Worm (Caenorhabditis elegans) whole organism, mixed stage, embryonic: ENCODE measurements around the gene ttr-51.

Experiments used
- M03D4.4 ChIP-seq: sonication (generic microtip); optimal IDR thresholded peaks from 2 replicates; lab custom pipeline; 2017; ENCODE audit warnings: mild to moderate bottlenecking, missing genetic modification characterization, missing compliant biosample characterization
- bed-3 ChIP-seq: fragments of 200-800 bp; sonication (Bioruptor generic); optimal IDR thresholded peaks from 3 replicates; lab custom pipeline; 2018; ENCODE audit warnings: mild to moderate bottlenecking, missing genetic modification characterization, moderate library complexity, missing compliant biosample characterization
- blmp-1 ChIP-seq: fragments of 150-350 bp; optimal IDR thresholded peaks from 2 replicates; lab custom pipeline; 2014; ENCODE audit warnings: missing biosample characterization, missing genetic modification characterization
- ceh-39 ChIP-seq: fragments of 150-350 bp; optimal IDR thresholded peaks from 2 replicates; lab custom pipeline; 2014; ENCODE audit warnings: missing biosample characterization, missing genetic modification characterization
- ceh-43 ChIP-seq: fragments of 200-800 bp; sonication (Bioruptor generic); optimal IDR thresholded peaks from 2 replicates; lab custom pipeline; 2018; ENCODE audit warnings: mild to moderate bottlenecking, missing genetic modification characterization, moderate library complexity, missing compliant biosample characterization
- ceh-83 ChIP-seq: fragments of 200-800 bp; sonication (Bioruptor generic); optimal IDR thresholded peaks from 2 replicates; lab custom pipeline; 2018; ENCODE audit warnings: mild to moderate bottlenecking, missing genetic modification characterization, missing compliant biosample characterization
- ces-1 ChIP-seq: fragments of 150-350 bp; optimal IDR thresholded peaks from 2 replicates; lab custom pipeline; 2014; ENCODE audit warnings: missing biosample characterization, missing genetic modification reagents, missing genetic modification characterization
- cnd-1 ChIP-seq: fragments of 200-800 bp; sonication (Bioruptor generic); optimal IDR thresholded peaks from 2 replicates; lab custom pipeline; 2018; ENCODE audit warnings: mild to moderate bottlenecking, missing genetic modification characterization, missing compliant biosample characterization
- drap-1 ChIP-seq: fragments of 200-800 bp; sonication (Bioruptor generic); optimal IDR thresholded peaks from 3 replicates; lab custom pipeline; 2018; ENCODE audit warnings: mild to moderate bottlenecking, missing genetic modification characterization, missing compliant biosample characterization
- elt-3 ChIP-seq: fragments of 150-350 bp; optimal IDR thresholded peaks from 2 replicates; lab custom pipeline; 2014; ENCODE audit warnings: missing biosample characterization, missing genetic modification characterization
- flh-1 ChIP-seq: fragments of 200-800 bp; sonication (Bioruptor generic); optimal IDR thresholded peaks from 2 replicates; lab custom pipeline; 2018; ENCODE audit warnings: mild to moderate bottlenecking, missing genetic modification characterization, moderate library complexity, missing compliant biosample characterization
- ham-2 ChIP-seq: fragments of 200-800 bp; sonication (Bioruptor generic); optimal IDR thresholded peaks from 2 replicates; lab custom pipeline; 2018; ENCODE audit warnings: mild to moderate bottlenecking, missing genetic modification characterization, missing compliant biosample characterization
- hlh-1 ChIP-seq: fragments of 150-350 bp; optimal IDR thresholded peaks from 2 replicates; lab custom pipeline; 2014; ENCODE audit warnings: missing biosample characterization, missing genetic modification reagents, missing genetic modification characterization
- lin-13 ChIP-seq: fragments of 150-350 bp; optimal IDR thresholded peaks from 2 replicates; lab custom pipeline; 2014; ENCODE audit warnings: missing biosample characterization, missing genetic modification characterization
- lsy-2 ChIP-seq: fragments of 150-350 bp; optimal IDR thresholded peaks from 2 replicates; lab custom pipeline; 2014; ENCODE audit warnings: missing biosample characterization, missing genetic modification characterization
- mab-5 ChIP-seq: fragments of 150-350 bp; optimal IDR thresholded peaks from 2 replicates; lab custom pipeline; 2014; ENCODE audit warnings: missing biosample characterization, missing genetic modification characterization
- mep-1 ChIP-seq: fragments of 150-350 bp; optimal IDR thresholded peaks from 2 replicates; lab custom pipeline; 2017; ENCODE audit warnings: missing biosample characterization, missing genetic modification reagents, missing genetic modification characterization, inconsistent platforms
- mls-2 ChIP-seq: sonication (generic microtip); optimal IDR thresholded peaks from 2 replicates; lab custom pipeline; 2016; ENCODE audit warnings: mild to moderate bottlenecking, missing genetic modification characterization, moderate library complexity, missing compliant biosample characterization
- nhr-12 ChIP-seq: fragments of 150-350 bp; optimal IDR thresholded peaks from 2 replicates; lab custom pipeline; 2014; ENCODE audit warnings: missing biosample characterization, missing genetic modification characterization
- nhr-2 ChIP-seq: fragments of 150-350 bp; optimal IDR thresholded peaks from 2 replicates; lab custom pipeline; 2014; ENCODE audit warnings: missing biosample characterization, missing genetic modification characterization
- nhr-237 ChIP-seq: fragments of 150-350 bp; optimal IDR thresholded peaks from 2 replicates; lab custom pipeline; 2014; ENCODE audit warnings: missing biosample characterization, missing genetic modification characterization
- nhr-28 ChIP-seq: fragments of 150-350 bp; optimal IDR thresholded peaks from 2 replicates; lab custom pipeline; 2014; ENCODE audit warnings: missing biosample characterization, missing genetic modification characterization
- nhr-76 ChIP-seq: sonication (generic microtip); optimal IDR thresholded peaks from 2 replicates; lab custom pipeline; 2017; ENCODE audit warnings: missing biosample characterization, missing genetic modification characterization
- pha-4 ChIP-seq: fragments of 150-350 bp; optimal IDR thresholded peaks from 2 replicates; lab custom pipeline; 2018; ENCODE audit warnings: missing biosample characterization, missing genetic modification reagents, missing genetic modification characterization
- sem-2 ChIP-seq: fragments of 200-800 bp; sonication (Bioruptor generic); optimal IDR thresholded peaks from 2 replicates; lab custom pipeline; 2018; ENCODE audit warnings: mild to moderate bottlenecking, missing genetic modification characterization, missing compliant biosample characterization
- snpc-4 ChIP-seq: fragments of 150-350 bp; optimal IDR thresholded peaks from 2 replicates; lab custom pipeline; 2014; ENCODE audit warnings: missing biosample characterization, missing genetic modification characterization
- sptf-1 ChIP-seq: sonication (generic microtip); optimal IDR thresholded peaks from 2 replicates; lab custom pipeline; 2017; ENCODE audit warnings: mild to moderate bottlenecking, missing genetic modification characterization, moderate library complexity, missing compliant biosample characterization
- tbx-8 ChIP-seq: fragments of 200-800 bp; sonication (Bioruptor generic); optimal IDR thresholded peaks from 2 replicates; lab custom pipeline; 2018; ENCODE audit warnings: mild to moderate bottlenecking, missing genetic modification characterization, moderate library complexity, missing compliant biosample characterization
- unc-120 ChIP-seq: sonication (generic microtip); optimal IDR thresholded peaks from 2 replicates; lab custom pipeline; 2017; ENCODE audit warnings: missing genetic modification characterization, missing compliant biosample characterization; ENCODE audit not compliant: poor library complexity, severe bottlenecking
- unc-62 ChIP-seq: fragments of 150-350 bp; optimal IDR thresholded peaks from 2 replicates; lab custom pipeline; 2014; ENCODE audit warnings: missing biosample characterization, missing genetic modification reagents, missing genetic modification characterization
- zip-8 ChIP-seq: fragments of 150-350 bp; optimal IDR thresholded peaks from 2 replicates; lab custom pipeline; 2014; ENCODE audit warnings: missing biosample characterization, missing genetic modification characterization
- ztf-11 ChIP-seq: fragments of 150-350 bp; optimal IDR thresholded peaks from 2 replicates; lab custom pipeline; 2014; ENCODE audit warnings: missing biosample characterization, missing genetic modification characterization

The ttr-51 gene

ce11 chrIV:13290239-13290638 is 38.1 kb upstream of the ttr-51 start:
- no peak for TF ChIP-seq pha-4 (tag; lab: Kevin White, UChicago)
- no peak for TF ChIP-seq lsy-2 (tag; lab: Kevin White, UChicago)
- no peak for TF ChIP-seq tbx-8 (GFP tag; lab: Kevin White, UChicago)
- TF ChIP-seq unc-62 (GFP tag; lab: Kevin White, UChicago) = no peak
- TF ChIP-seq nhr-28 (tag; lab: Kevin White, UChicago) = no peak
- TF ChIP-seq flh-1 (GFP tag; lab: Kevin White, UChicago) = no peak
- no peak for TF ChIP-seq unc-120
- no peak for TF ChIP-seq bed-3 (GFP tag; lab: Kevin White, UChicago)
- no peak for TF ChIP-seq nhr-12 (tag; lab: Kevin White, UChicago)
- TF ChIP-seq blmp-1 (tag; lab: Kevin White, UChicago) = no peak
- TF ChIP-seq nhr-2 (tag; lab: Kevin White, UChicago) = no peak
- TF ChIP-seq ham-2 (GFP tag; lab: Kevin White, UChicago) = no peak

ce11 chrIV:13289321-13289720 is 37.2 kb upstream of the ttr-51 start, which contains the start of gene Y67H2A.10:
TSS of gene Y67H2A.10 (minus strand) at chrIV:13289504.
- TF ChIP-seq elt-3 (tag; lab: Kevin White, UChicago) = no peak
- TF ChIP-seq unc-120 = peak; percentile 83
- no peak for TF ChIP-seq nhr-2 (tag; lab: Kevin White, UChicago)
- no peak for TF ChIP-seq sptf-1 (tag; lab: Kevin White, UChicago)
- no peak for TF ChIP-seq zip-8
- TF ChIP-seq, all 35 proteins: peak for 1

ce11 chrIV:13282778-13283177 is 30.7 kb upstream of the ttr-51 start, which contains the start of gene cpsf-3:
TSS of gene cpsf-3 (minus strand) at chrIV:13282878.
- TF ChIP-seq ceh-39 (tag; lab: Kevin White, UChicago) (no peak), mls-2 (tag; lab: Kevin White, UChicago) (no peak), ceh-83 (GFP tag; lab: Kevin White, UChicago) (no peak), unc-120 (no peak), snpc-4 (no peak), cnd-1 (no peak), ham-2 (GFP tag; lab: Kevin White, UChicago) (no peak), sem-2 (no peak)

- no peak for TF ChIP-seq drap-1 (GFP tag; lab: Kevin White, UChicago)
- no peak for TF ChIP-seq pha-4 (tag; lab: Kevin White, UChicago)
- TF ChIP-seq zip-8 = no peak
- peak; percentile 74 for TF ChIP-seq ces-1 (GFP tag; lab: Kevin White, UChicago)
- no peak for TF ChIP-seq lsy-2 (tag; lab: Kevin White, UChicago)
- no peak for TF ChIP-seq mep-1 (tag; lab: Kevin White, UChicago)
- TF ChIP-seq lin-13 = no peak
- no peak for TF ChIP-seq flh-1 (GFP tag; lab: Kevin White, UChicago)
- TF ChIP-seq ceh-43 (GFP tag; lab: Kevin White, UChicago) = no peak
- peak; percentile 28 for TF ChIP-seq sptf-1 (tag; lab: Kevin White, UChicago)
- TF ChIP-seq nhr-76 (tag; lab: Kevin White, UChicago) = no peak
- no peak for TF ChIP-seq nhr-237 (tag; lab: Kevin White, UChicago)
- no peak for TF ChIP-seq hlh-1 (tag; lab: Kevin White, UChicago)
- TF ChIP-seq ceh-39 (tag; lab: Kevin White, UChicago) = no peak
- no peak for TF ChIP-seq M03D4.4 (tag; lab: Kevin White, UChicago)
- TF ChIP-seq ztf-11 (tag; lab: Kevin White, UChicago) = no peak
Observed at ce11 chrIV:13272494-13272893, 20.4 kb upstream of the ttr-51 start, which contains the start of gene unc-26. TSS of gene unc-26 (minus strand) at chrIV:13272516.

- TF ChIP-seq pha-4 (tag; lab: Kevin White, UChicago) = no peak
- TF ChIP-seq mls-2 (tag; lab: Kevin White, UChicago) = no peak
- TF ChIP-seq lin-13 = no peak
- no peak for TF ChIP-seq unc-62 (GFP tag; lab: Kevin White, UChicago)
- no peak for TF ChIP-seq nhr-237 (tag; lab: Kevin White, UChicago)
- no peak for TF ChIP-seq nhr-12 (tag; lab: Kevin White, UChicago)
- TF ChIP-seq ces-1 (GFP tag; lab: Kevin White, UChicago) = no peak
- no peak for TF ChIP-seq nhr-2 (tag; lab: Kevin White, UChicago)
- TF ChIP-seq ceh-43 (GFP tag; lab: Kevin White, UChicago) = no peak
- no peak for TF ChIP-seq elt-3 (tag; lab: Kevin White, UChicago)
- TF ChIP-seq cnd-1 = no peak
- TF ChIP-seq tbx-8 (GFP tag; lab: Kevin White, UChicago) = no peak
- TF ChIP-seq nhr-76 (tag; lab: Kevin White, UChicago) = no peak
- TF ChIP-seq sptf-1 (tag; lab: Kevin White, UChicago) = no peak
- TF ChIP-seq M03D4.4 (tag; lab: Kevin White, UChicago) = no peak
- no peak for TF ChIP-seq mab-5
- no peak for TF ChIP-seq snpc-4
- TF ChIP-seq mep-1 (tag; lab: Kevin White, UChicago) = no peak
- no peak for TF ChIP-seq drap-1 (GFP tag; lab: Kevin White, UChicago)
Observed at ce11 chrIV:13268385-13268784, 16.3 kb upstream of the ttr-51 start.
